Fruit fly (Drosophila melanogaster): ENCODE data around the gene Tmf.

Tmf gene

DNA sequence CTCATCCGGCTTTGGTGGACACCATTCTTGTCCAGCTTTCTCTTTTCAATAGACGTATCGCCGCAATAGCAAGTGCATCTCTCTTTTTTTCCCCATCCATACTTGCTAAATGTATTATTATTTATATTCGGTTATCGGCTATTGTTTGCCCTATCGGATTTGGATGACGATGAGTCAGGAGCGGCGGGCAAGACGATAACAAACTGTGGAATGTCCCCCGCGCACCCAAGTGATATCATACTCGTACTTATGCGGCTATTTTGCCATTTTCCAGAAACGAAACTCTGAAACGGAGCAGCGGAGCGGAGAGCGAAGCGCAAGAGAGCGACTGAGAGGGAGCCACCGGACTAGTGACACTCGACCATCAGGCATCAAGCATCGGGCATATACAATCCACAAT lies 38.7 kb upstream of the Tmf start:
- TF ChIP-seq Dif (GFP tag; optimal IDR thresholded peaks at IDR 0.05; ENCODE audit: partially characterized antibody) (peak; percentile 68), Dfd (GFP tag; optimal IDR thresholded peaks at IDR 0.05) (no peak), pan (optimal IDR thresholded peaks at IDR 0.05) (no peak), dsf (GFP tag; optimal IDR thresholded peaks at IDR 0.05; ENCODE audit: borderline replicate concordance) (no peak), sv (GFP tag; optimal IDR thresholded peaks at IDR 0.05) (no peak), foxo (GFP tag; optimal IDR thresholded peaks at IDR 0.05) (no peak), jim (GFP tag; optimal IDR thresholded peaks at IDR 0.05) (no peak), HLH106 (tag; optimal IDR thresholded peaks at IDR 0.05) (no peak), rgr (GFP tag; optimal IDR thresholded peaks at IDR 0.05) (no peak), lola (GFP tag; optimal IDR thresholded peaks at IDR 0.05) (no peak), OdsH (GFP tag; optimal IDR thresholded peaks at IDR 0.05) (no peak), Rel (GFP tag; optimal IDR thresholded peaks at IDR 0.05) (no peak), Rel (tag; optimal IDR thresholded peaks at IDR 0.05) (peak; percentile 27), dl (GFP tag; optimal IDR thresholded peaks at IDR 0.05; ENCODE audit: insufficient read depth in 1 of 2, partially characterized antibody in 2 of 2) (peak in 1 of 2 experiments; percentile 43), br (GFP tag; optimal IDR thresholded peaks at IDR 0.05) (no peak), usp (GFP tag; optimal IDR thresholded peaks at IDR 0.05) (no peak), Vsx2 (GFP tag; optimal IDR thresholded peaks at IDR 0.05; ENCODE audit: partially characterized antibody) (no peak), fru (GFP tag; optimal IDR thresholded peaks at IDR 0.05) (no peak)

DNA sequence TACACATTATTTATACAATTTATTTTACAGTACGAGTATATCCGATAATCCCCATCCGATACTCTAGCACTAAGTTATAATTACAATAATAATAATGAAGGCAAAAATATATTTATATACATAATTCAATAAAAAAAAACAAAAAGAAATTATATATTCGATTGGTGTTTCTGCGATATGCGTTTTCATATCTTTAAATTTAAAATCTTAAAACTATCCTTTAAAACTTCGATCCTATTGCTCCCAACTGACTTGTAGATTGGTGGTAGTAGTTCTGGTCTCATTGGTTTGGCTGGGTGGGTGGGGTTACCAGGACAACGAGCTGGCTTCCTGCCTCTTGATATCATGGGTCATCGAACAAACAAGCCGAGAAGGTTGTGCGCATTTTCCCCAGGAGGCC lies 30.5 kb upstream of the Tmf start, which contains the start of gene iav:
iav (plus strand) TSS at position 301 of the 400 bp plus-strand sequence.
- TF ChIP-seq ey (GFP tag; optimal IDR thresholded peaks at IDR 0.05): no peak
- no peak for TF ChIP-seq Jra (GFP tag; optimal IDR thresholded peaks at IDR 0.05)
- no peak for TF ChIP-seq fru (GFP tag; optimal IDR thresholded peaks at IDR 0.05)
- no peak for TF ChIP-seq Hr83 (GFP tag; optimal IDR thresholded peaks at IDR 0.05; ENCODE audit: poor library complexity, severe bottlenecking)
- TF ChIP-seq usp (GFP tag; optimal IDR thresholded peaks at IDR 0.05): no peak
- no peak for TF ChIP-seq br (GFP tag; optimal IDR thresholded peaks at IDR 0.05)
- no peak for TF ChIP-seq sv (GFP tag; optimal IDR thresholded peaks at IDR 0.05)
- no peak for TF ChIP-seq tai (GFP tag; optimal IDR thresholded peaks at IDR 0.05)
- no peak for TF ChIP-seq lola (GFP tag; optimal IDR thresholded peaks at IDR 0.05)
- TF ChIP-seq pan (optimal IDR thresholded peaks at IDR 0.05): no peak
- no peak for TF ChIP-seq Mio (GFP tag; optimal IDR thresholded peaks at IDR 0.05)

DNA sequence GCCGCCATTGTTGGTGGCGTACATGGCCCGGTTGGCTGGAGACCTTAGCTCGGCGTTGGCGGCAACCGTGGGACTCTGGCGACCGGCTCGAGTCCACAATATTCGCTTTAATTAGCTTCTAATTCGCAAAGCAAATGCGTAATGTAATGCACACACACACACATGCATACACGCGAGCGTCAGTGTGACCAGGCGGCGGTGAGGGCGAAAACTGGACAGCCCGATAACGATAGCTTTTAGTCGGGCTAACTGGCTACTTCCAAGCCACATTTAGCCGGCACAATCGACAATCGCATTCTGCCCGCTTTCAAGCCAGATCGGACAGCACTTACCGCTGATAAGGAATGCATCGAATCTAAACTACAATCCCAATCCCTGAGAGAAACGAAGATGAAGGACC lies 23.4 kb upstream of the Tmf start, which contains the start of the genes Nf-YC and xit:
Nf-YC (minus strand) TSS at position 217 of the 400 bp plus-strand sequence.
xit (plus strand) TSS at position 314 of the 400 bp plus-strand sequence.
- TF ChIP-seq tai (GFP tag; optimal IDR thresholded peaks at IDR 0.05): no peak
- no peak for TF ChIP-seq dl (GFP tag; optimal IDR thresholded peaks at IDR 0.05; ENCODE audit: insufficient read depth in 1 of 2, partially characterized antibody in 2 of 2)
- TF ChIP-seq HLH106 (tag; optimal IDR thresholded peaks at IDR 0.05): peak; percentile 19
- TF ChIP-seq Sp1 (GFP tag; optimal IDR thresholded peaks at IDR 0.05): no peak
- TF ChIP-seq Vsx2 (GFP tag; optimal IDR thresholded peaks at IDR 0.05; ENCODE audit: partially characterized antibody): peak; percentile 97
- peak; percentile 96 for TF ChIP-seq Myc (optimal IDR thresholded peaks at IDR 0.05)

DNA sequence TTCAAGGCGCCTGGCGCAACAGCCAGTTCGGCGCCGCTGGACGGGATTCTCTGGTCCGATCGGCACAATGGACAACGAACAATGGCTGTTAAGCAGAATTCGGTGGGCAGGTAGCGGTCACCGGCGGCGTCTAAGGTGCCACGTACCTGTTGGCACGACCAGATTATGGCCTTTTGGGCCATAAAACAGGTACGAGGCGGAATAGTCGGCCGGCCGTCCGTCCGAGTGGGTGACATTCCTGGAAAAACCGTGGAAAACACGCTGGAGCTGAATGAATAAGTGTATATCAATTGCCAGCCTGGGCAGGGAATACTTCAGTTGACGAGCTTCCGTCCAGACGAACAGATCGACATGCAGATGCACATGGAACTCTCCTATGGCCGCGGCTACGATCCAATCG lies 21.2 kb upstream of the Tmf start, which contains the start of gene Atx-1:
Atx-1 (plus strand) TSS at position 301 of the 400 bp plus-strand sequence.
- TF ChIP-seq Dif (GFP tag; optimal IDR thresholded peaks at IDR 0.05; ENCODE audit: partially characterized antibody): no peak
- TF ChIP-seq sage (GFP tag; optimal IDR thresholded peaks at IDR 0.05): no peak
- no peak for TF ChIP-seq foxo (GFP tag; optimal IDR thresholded peaks at IDR 0.05)
- no peak for TF ChIP-seq dl (GFP tag; optimal IDR thresholded peaks at IDR 0.05; ENCODE audit: insufficient read depth in 1 of 2, partially characterized antibody in 2 of 2)
- TF ChIP-seq OdsH (GFP tag; optimal IDR thresholded peaks at IDR 0.05): no peak
- no peak for TF ChIP-seq psq (GFP tag; optimal IDR thresholded peaks at IDR 0.05)
- TF ChIP-seq ey (GFP tag; optimal IDR thresholded peaks at IDR 0.05): no peak
- no peak for TF ChIP-seq woc (GFP tag; optimal IDR thresholded peaks at IDR 0.05)

DNA sequence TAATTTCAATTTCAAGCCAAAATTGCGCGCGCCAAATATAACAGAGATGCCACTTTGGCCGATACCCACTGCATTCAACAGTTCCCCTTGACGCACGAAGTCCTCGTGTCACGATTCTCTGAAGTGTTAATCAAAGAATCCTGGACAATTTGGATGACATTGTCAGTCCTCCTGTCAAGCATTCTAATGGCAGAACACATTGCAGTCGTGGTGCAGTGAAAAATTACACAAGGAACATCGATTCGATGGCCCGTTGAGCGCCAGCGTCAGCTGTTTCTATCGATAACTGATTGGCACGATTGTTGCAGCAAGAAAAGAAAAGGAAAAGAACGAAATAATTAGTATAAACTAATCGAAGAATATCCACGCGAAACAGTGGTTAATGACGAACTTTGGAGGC lies 19.9 kb upstream of the Tmf start, which contains the start of gene nonC:
nonC (plus strand) TSS at position 294 of the 400 bp plus-strand sequence.
- TF ChIP-seq CG9705 (GFP tag; optimal IDR thresholded peaks at IDR 0.05) (no peak), h (GFP tag; optimal IDR thresholded peaks at IDR 0.05) (no peak), Myc (optimal IDR thresholded peaks at IDR 0.05) (peak; percentile 93), dl (GFP tag; optimal IDR thresholded peaks at IDR 0.05; ENCODE audit: insufficient read depth in 1 of 2, partially characterized antibody in 2 of 2) (no peak), sage (GFP tag; optimal IDR thresholded peaks at IDR 0.05) (no peak)
